Fruit fly (Drosophila melanogaster) whole organism, embryonic: ENCODE data around the gene CG13272.

Source experiments
- CG11504 ChIP-seq: fragments of 200-800 bp; sonication (Bioruptor generic); optimal IDR thresholded peaks from 3 replicates; lab custom pipeline; 2019; ENCODE audit warnings: missing biosample characterization, mild to moderate bottlenecking, missing genetic modification characterization, moderate library complexity
- CG13296 ChIP-seq: fragments of 200-800 bp; sonication (Bioruptor generic); optimal IDR thresholded peaks from 3 replicates; lab custom pipeline; 2018; ENCODE audit warnings: missing biosample characterization, mild to moderate bottlenecking, missing genetic modification characterization
- CG15601 ChIP-seq: fragments of 200-800 bp; sonication (Bioruptor generic); optimal IDR thresholded peaks from 3 replicates; lab custom pipeline; 2019; ENCODE audit warnings: missing biosample characterization, mild to moderate bottlenecking, missing genetic modification characterization, moderate library complexity
- CG1647 ChIP-seq: fragments of 200-800 bp; sonication (Bioruptor generic); optimal IDR thresholded peaks from 3 replicates; lab custom pipeline; 2016; ENCODE audit warnings: missing biosample characterization, missing genetic modification characterization
- CG18011 ChIP-seq: fragments of 200-800 bp; sonication (Bioruptor generic); optimal IDR thresholded peaks from 2 replicates; lab custom pipeline; 2017; ENCODE audit warnings: missing biosample characterization, missing genetic modification characterization, mild to moderate bottlenecking, moderate library complexity, missing genotype
- CG2129 ChIP-seq: fragments of 200-800 bp; sonication (Bioruptor generic); IDR thresholded peaks from 2 replicates; pipeline ENCODE4 v1.3.6; 2022; ENCODE audit warnings: missing biosample characterization, missing genetic modification characterization; ENCODE audit not compliant: partially characterized antibody
- CG2678 ChIP-seq: fragments of 200-800 bp; sonication (Bioruptor generic); optimal IDR thresholded peaks from 3 replicates; lab custom pipeline; 2019; ENCODE audit warnings: missing biosample characterization, mild to moderate bottlenecking, missing genetic modification characterization, moderate library complexity
- CG31388 ChIP-seq: fragments of 200-800 bp; sonication (Bioruptor generic); optimal IDR thresholded peaks from 2 replicates; lab custom pipeline; 2016; ENCODE audit warnings: missing biosample characterization, missing genetic modification characterization
- CG3163 ChIP-seq: fragments of 200-800 bp; sonication (Bioruptor generic); optimal IDR thresholded peaks from 3 replicates; lab custom pipeline; 2016; ENCODE audit warnings: missing biosample characterization, missing genetic modification characterization
- CG32532 ChIP-seq: fragments of 200-800 bp; sonication (Bioruptor generic); IDR thresholded peaks from 2 replicates; pipeline ENCODE4 v1.3.6; 2022; ENCODE audit warnings: missing biosample characterization, missing genetic modification characterization
- CG34376 ChIP-seq: fragments of 200-800 bp; sonication (Bioruptor generic); optimal IDR thresholded peaks from 2 replicates; lab custom pipeline; 2018; ENCODE audit warnings: missing biosample characterization, mild to moderate bottlenecking, missing genetic modification characterization
- CG6254 ChIP-seq: fragments of 200-800 bp; sonication (Bioruptor generic); optimal IDR thresholded peaks from 3 replicates; lab custom pipeline; 2017; ENCODE audit warnings: mild to moderate bottlenecking, missing biosample characterization, missing genetic modification reagents, missing genetic modification characterization
- CG6654 ChIP-seq: fragments of 200-800 bp; sonication (Bioruptor generic); optimal IDR thresholded peaks from 2 replicates; lab custom pipeline; 2017; ENCODE audit warnings: missing biosample characterization, mild to moderate bottlenecking, missing genetic modification characterization
- Doc2 ChIP-seq: fragments of 200-800 bp; sonication (Bioruptor generic); IDR thresholded peaks from 2 replicates; pipeline ENCODE4 v1.3.6; 2022; ENCODE audit warnings: missing biosample characterization, missing genetic modification characterization
- Gsc ChIP-seq: fragments of 200-800 bp; sonication (Bioruptor generic); IDR thresholded peaks from 2 replicates; pipeline ENCODE4 v1.3.6; 2022; ENCODE audit warnings: missing biosample characterization, missing genetic modification characterization
- Gug ChIP-seq: fragments of 200-800 bp; sonication (Bioruptor generic); IDR thresholded peaks from 4 replicates; pipeline ENCODE4 v1.3.6; 2022; ENCODE audit warnings: missing biosample characterization, missing genetic modification characterization
- Hmx ChIP-seq: fragments of 200-800 bp; sonication (Bioruptor generic); optimal IDR thresholded peaks from 2 replicates; lab custom pipeline; 2016; ENCODE audit warnings: missing biosample characterization, missing genetic modification characterization
- Med ChIP-seq: fragments of 200-800 bp; sonication (Bioruptor generic); peaks from one replicate; lab custom pipeline; 2016; ENCODE audit warnings: missing biosample characterization, missing genetic modification characterization, mild to moderate bottlenecking, inconsistent platforms, moderate library complexity
- PHDP ChIP-seq: fragments of 200-800 bp; sonication (Bioruptor generic); optimal IDR thresholded peaks from 3 replicates; lab custom pipeline; 2018; ENCODE audit warnings: missing biosample characterization, mild to moderate bottlenecking, missing genetic modification characterization, moderate library complexity
- Ptx1 ChIP-seq: fragments of 200-800 bp; sonication (Bioruptor generic); IDR thresholded peaks from 2 replicates; pipeline ENCODE4 v1.3.6; 2022; ENCODE audit warnings: missing biosample characterization, missing genetic modification characterization
- Ravus ChIP-seq: fragments of 200-800 bp; sonication (Bioruptor generic); IDR thresholded peaks from 2 replicates; pipeline ENCODE4 v1.3.6; 2022; ENCODE audit warnings: missing biosample characterization, missing genetic modification characterization
- Rx ChIP-seq: fragments of 200-800 bp; sonication (Bioruptor generic); IDR thresholded peaks from 2 replicates; pipeline ENCODE4 v1.3.6; 2022; ENCODE audit warnings: missing biosample characterization, missing genetic modification characterization
- Ssrp ChIP-seq: fragments of 200-800 bp; sonication (Bioruptor generic); optimal IDR thresholded peaks from 2 replicates; lab custom pipeline; 2018; ENCODE audit warnings: missing biosample characterization, mild to moderate bottlenecking, missing genetic modification characterization, moderate library complexity
- Trl ChIP-seq, 3 experiments: fragments of >200 bp in 2 of 3; fragments of 200-800 bp in 1 of 3; sonication (Bioruptor generic) in 1 of 3; optimal IDR thresholded peaks; 2 replicates in 1 of 3; 3 replicates in 2 of 3; lab custom pipeline; 2016 to 2017; ENCODE audit warnings: missing biosample characterization in 1 of 3, missing genetic modification characterization in 1 of 3
- Xrp1 ChIP-seq: fragments of 200-800 bp; sonication (Bioruptor generic); IDR thresholded peaks from 2 replicates; pipeline ENCODE4 v1.3.6; 2022; ENCODE audit warnings: missing biosample characterization, missing genetic modification characterization
- bab2 ChIP-seq: fragments of 200-800 bp; sonication (Bioruptor generic); optimal IDR thresholded peaks from 2 replicates; lab custom pipeline; 2016; ENCODE audit warnings: missing biosample characterization, missing genetic modification characterization
- cwo ChIP-seq: fragments of 200-800 bp; sonication (Bioruptor generic); optimal IDR thresholded peaks from 3 replicates; lab custom pipeline; 2017; ENCODE audit warnings: missing biosample characterization, missing genetic modification characterization, mild to moderate bottlenecking, moderate library complexity, missing genetic modification reagents
- eve ChIP-seq, 2 experiments: fragments of >200 bp; optimal IDR thresholded peaks; 2 replicates each; lab custom pipeline; 2017; ENCODE audit warnings: missing biosample characterization in 2 of 2, missing genetic modification characterization in 2 of 2
- ewg ChIP-seq: fragments of 200-800 bp; sonication (Bioruptor generic); optimal IDR thresholded peaks from 3 replicates; lab custom pipeline; 2017; ENCODE audit warnings: mild to moderate bottlenecking, missing biosample characterization, missing genetic modification reagents, missing genetic modification characterization
- exex ChIP-seq: fragments of 200-800 bp; sonication (Bioruptor generic); optimal IDR thresholded peaks from 4 replicates; lab custom pipeline; 2018; ENCODE audit warnings: missing biosample characterization, mild to moderate bottlenecking, missing genetic modification characterization, moderate library complexity
- gce ChIP-seq: fragments of 200-800 bp; sonication (Bioruptor generic); IDR thresholded peaks from 3 replicates; pipeline ENCODE4 v1.3.6; 2022; ENCODE audit warnings: missing biosample characterization, missing genetic modification characterization
- grn ChIP-seq: fragments of 200-800 bp; sonication (Bioruptor generic); optimal IDR thresholded peaks from 3 replicates; lab custom pipeline; 2017; ENCODE audit warnings: missing biosample characterization, missing genetic modification characterization
- ham ChIP-seq: fragments of 200-800 bp; sonication (Bioruptor generic); IDR thresholded peaks from 2 replicates; pipeline ENCODE4 v1.3.6; 2022; ENCODE audit warnings: missing biosample characterization, missing genetic modification characterization
- kni ChIP-seq: fragments of 200-800 bp; sonication (Bioruptor generic); optimal IDR thresholded peaks from 3 replicates; lab custom pipeline; 2017; ENCODE audit warnings: mild to moderate bottlenecking, missing biosample characterization, missing genetic modification reagents, missing genetic modification characterization
- lab ChIP-seq: fragments of 200-800 bp; sonication (Bioruptor generic); optimal IDR thresholded peaks from 3 replicates; lab custom pipeline; 2017; ENCODE audit warnings: missing biosample characterization, missing genetic modification characterization, mild to moderate bottlenecking, moderate library complexity, missing genetic modification reagents
- lmd ChIP-seq: fragments of 200-800 bp; sonication (Bioruptor generic); IDR thresholded peaks from 2 replicates; pipeline ENCODE4 v1.3.6; 2022; ENCODE audit warnings: missing biosample characterization, missing genetic modification characterization
- maf-S ChIP-seq: fragments of 200-800 bp; sonication (Bioruptor generic); optimal IDR thresholded peaks from 2 replicates; lab custom pipeline; 2016; ENCODE audit warnings: missing biosample characterization, missing genetic modification characterization
- mirr ChIP-seq: fragments of 200-800 bp; sonication (Bioruptor generic); optimal IDR thresholded peaks from 3 replicates; lab custom pipeline; 2018; ENCODE audit warnings: missing biosample characterization, mild to moderate bottlenecking, missing genetic modification characterization
- nau ChIP-seq: fragments of 200-800 bp; sonication (Bioruptor generic); optimal IDR thresholded peaks from 3 replicates; lab custom pipeline; 2017; ENCODE audit warnings: missing biosample characterization, mild to moderate bottlenecking, missing genetic modification characterization, missing genetic modification reagents
- onecut ChIP-seq: fragments of 200-800 bp; sonication (Bioruptor generic); IDR thresholded peaks from 2 replicates; pipeline ENCODE4 v1.3.6; 2022; ENCODE audit warnings: missing biosample characterization, missing genetic modification characterization
- phol ChIP-seq: fragments of 200-800 bp; sonication (Bioruptor generic); optimal IDR thresholded peaks from 3 replicates; lab custom pipeline; 2018; ENCODE audit warnings: missing biosample characterization, mild to moderate bottlenecking, missing genetic modification characterization, moderate library complexity
- row ChIP-seq: fragments of 200-800 bp; sonication (Bioruptor generic); IDR thresholded peaks from 3 replicates; pipeline ENCODE4 v1.3.6; 2022; ENCODE audit warnings: missing biosample characterization, missing genetic modification characterization
- salm ChIP-seq: fragments of 200-800 bp; sonication (Bioruptor generic); optimal IDR thresholded peaks from 2 replicates; lab custom pipeline; 2018; ENCODE audit warnings: missing biosample characterization, mild to moderate bottlenecking, missing genetic modification characterization
- sqz ChIP-seq: fragments of 200-800 bp; sonication (Bioruptor generic); optimal IDR thresholded peaks from 3 replicates; lab custom pipeline; 2018; ENCODE audit warnings: missing biosample characterization, mild to moderate bottlenecking, missing genetic modification characterization
- tap ChIP-seq: fragments of 200-800 bp; optimal IDR thresholded peaks from 3 replicates; lab custom pipeline; 2019; ENCODE audit warnings: missing biosample characterization, mild to moderate bottlenecking, missing genetic modification characterization, moderate library complexity
- tin ChIP-seq: fragments of 200-800 bp; sonication (Bioruptor generic); optimal IDR thresholded peaks from 3 replicates; lab custom pipeline; 2016; ENCODE audit warnings: missing biosample characterization, missing genetic modification characterization
- tup ChIP-seq: fragments of 200-800 bp; sonication (Bioruptor generic); optimal IDR thresholded peaks from 2 replicates; lab custom pipeline; 2016; ENCODE audit warnings: missing biosample characterization, mild to moderate bottlenecking, missing genetic modification characterization, moderate library complexity
- wor ChIP-seq: fragments of 200-800 bp; sonication (Bioruptor generic); IDR thresholded peaks from 2 replicates; pipeline ENCODE4 v1.3.6; 2022; ENCODE audit warnings: missing biosample characterization, missing genetic modification characterization

CG13272 gene

dm6 chr2L:16857131-16857530, 52.4 kb downstream of the CG13272 start:
- no peak for TF ChIP-seq ewg (GFP tag; lab: Kevin White, UChicago)
- TF ChIP-seq Ssrp (tag; lab: Kevin White, UChicago): no peak
- no peak for TF ChIP-seq lmd
- TF ChIP-seq Doc2 (GFP tag; lab: Robert Waterston, UW): no peak

dm6 chr2L:16857665-16858064, 53.0 kb downstream of the CG13272 start:
- TF ChIP-seq sqz (GFP tag; lab: Kevin White, UChicago) (peak; percentile 9), Trl (optimal IDR thresholded peaks at IDR 0.05; lab: Kevin White, UChicago) (peak; percentile 72 to 90), Trl (GFP tag; optimal IDR thresholded peaks at IDR 0.05; lab: Kevin White, UChicago) (no peak), CG13296 (GFP tag; lab: Kevin White, UChicago) (peak; percentile 19), CG15601 (tag; lab: Kevin White, UChicago) (peak; percentile 37), grn (GFP tag; lab: Kevin White, UChicago) (peak; percentile 85), mirr (GFP tag; lab: Kevin White, UChicago) (peak; percentile 56), CG32532 (no peak), cwo (GFP tag; lab: Kevin White, UChicago) (peak; percentile 42), CG3163 (GFP tag; lab: Kevin White, UChicago) (peak; percentile 75), CG6254 (peak; percentile 6), PHDP (no peak), salm (peak; percentile 45), CG34376 (GFP tag; lab: Kevin White, UChicago) (peak; percentile 70), maf-S (no peak), exex (tag; lab: Kevin White, UChicago) (peak; percentile 70), Ptx1 (no peak), onecut (GFP tag; lab: Robert Waterston, UW) (peak; percentile 63; the same call in 1 of the 2 replicates), CG2678 (peak; percentile 19)

- TF ChIP-seq eve (GFP tag; optimal IDR thresholded peaks at IDR 0.05; lab: Kevin White, UChicago) (no peak), Xrp1 (GFP tag; lab: Robert Waterston, UW) (peak; percentile 22; the same call in 1 of the 2 replicates), ewg (GFP tag; lab: Kevin White, UChicago) (no peak), CG2129 (no peak), Hmx (no peak), nau (GFP tag; lab: Kevin White, UChicago) (no peak), tup (GFP tag; lab: Kevin White, UChicago) (no peak), wor (GFP tag; lab: Robert Waterston, UW) (no peak), Ravus (GFP tag; lab: Robert Waterston, UW) (no peak), bab2 (no peak), Rx (no peak), CG11504 (peak; percentile 3), gce (GFP tag; lab: Robert Waterston, UW) (no peak), kni (peak; percentile 8), Med (GFP tag; lab: Kevin White, UChicago) (peak; percentile 66), row (GFP tag; lab: Robert Waterston, UW) (no peak), CG31388 (no peak), Gsc (GFP tag; lab: Robert Waterston, UW) (no peak), phol (tag; lab: Kevin White, UChicago) (no peak), sqz (GFP tag; lab: Kevin White, UChicago) (peak; percentile 36), ham (GFP tag; lab: Robert Waterston, UW) (no peak), tin (GFP tag; lab: Kevin White, UChicago) (no peak), CG18011 (GFP tag; lab: Kevin White, UChicago) (no peak), lab (GFP tag; lab: Kevin White, UChicago) (peak; percentile 7), CG1647 (GFP tag; lab: Kevin White, UChicago) (no peak), CG6654 (no peak), tap (tag; lab: Kevin White, UChicago) (no peak), Gug (GFP tag; lab: Robert Waterston, UW) (no peak)
Measured at dm6 chr2L:16858466-16859007, 53.9 kb downstream of the CG13272 start, which contains the start of gene CG31809. TSS of gene CG31809 (minus strand) at chr2L:16858714.
